Worm (Caenorhabditis elegans): ENCODE measurements around the gene srd-51.
A peak's percentile ranks its signal among the peaks of the same experiment; 100 is the strongest.

ce11 chrX:13442446-13442845, 42.3 kb downstream of the srd-51 start:
- no peak for TF ChIP-seq nhr-237 (tag; optimal IDR thresholded peaks at IDR 0.05)
- TF ChIP-seq lsy-2 (tag; optimal IDR thresholded peaks at IDR 0.05): no peak
- no peak for TF ChIP-seq daf-12 (tag; optimal IDR thresholded peaks at IDR 0.05)
- TF ChIP-seq ZK337.2 (GFP tag; IDR thresholded peaks at IDR 0.05): peak; percentile 63
- no peak for TF ChIP-seq aly-2 (tag; optimal IDR thresholded peaks at IDR 0.05)
- no peak for TF ChIP-seq ztf-11 (tag; optimal IDR thresholded peaks at IDR 0.05)
- TF ChIP-seq dve-1 (tag; optimal IDR thresholded peaks at IDR 0.05; ENCODE audit: insufficient read depth): peak; percentile 38
- TF ChIP-seq ceh-82 (tag; optimal IDR thresholded peaks at IDR 0.05): no peak
- peak; percentile 32 for TF ChIP-seq fkh-10 (GFP tag; optimal IDR thresholded peaks at IDR 0.05)
- no peak for TF ChIP-seq nhr-76 (tag; optimal IDR thresholded peaks at IDR 0.05)
- no peak for TF ChIP-seq F49E8.2 (tag; optimal IDR thresholded peaks at IDR 0.05; ENCODE audit: borderline replicate concordance)
- TF ChIP-seq lin-13 (GFP tag; optimal IDR thresholded peaks at IDR 0.05): peak; percentile 25

Measured in whole organism, L4 larva.